Worm (Caenorhabditis elegans): Measurements from ENCODE around the gene ldh-1.

Gene ldh-1

DNA sequence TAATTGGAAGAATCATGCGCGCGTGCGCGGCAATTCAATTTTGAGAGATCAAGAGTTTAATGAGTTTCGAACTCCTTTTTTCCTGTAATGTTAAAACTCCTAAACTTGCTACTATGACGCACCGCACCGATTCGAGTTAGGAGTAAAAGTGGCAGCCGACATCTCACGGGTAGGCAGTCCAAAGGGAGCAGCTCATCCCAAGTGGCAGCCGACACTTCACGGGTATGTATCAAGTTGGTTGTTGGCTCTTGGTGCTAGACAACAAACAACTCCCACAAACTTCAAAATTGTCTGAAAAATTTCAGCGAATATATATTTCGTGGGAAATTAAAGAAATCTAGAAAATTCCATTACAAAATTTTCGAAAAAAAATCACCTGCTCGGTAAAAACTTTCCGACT is 29.2 kb downstream of the ldh-1 start:
- TF ChIP-seq ces-1 (GFP tag; optimal IDR thresholded peaks at IDR 0.05): peak; percentile 71
- TF ChIP-seq M03D4.4 (tag; optimal IDR thresholded peaks at IDR 0.05): no peak

DNA sequence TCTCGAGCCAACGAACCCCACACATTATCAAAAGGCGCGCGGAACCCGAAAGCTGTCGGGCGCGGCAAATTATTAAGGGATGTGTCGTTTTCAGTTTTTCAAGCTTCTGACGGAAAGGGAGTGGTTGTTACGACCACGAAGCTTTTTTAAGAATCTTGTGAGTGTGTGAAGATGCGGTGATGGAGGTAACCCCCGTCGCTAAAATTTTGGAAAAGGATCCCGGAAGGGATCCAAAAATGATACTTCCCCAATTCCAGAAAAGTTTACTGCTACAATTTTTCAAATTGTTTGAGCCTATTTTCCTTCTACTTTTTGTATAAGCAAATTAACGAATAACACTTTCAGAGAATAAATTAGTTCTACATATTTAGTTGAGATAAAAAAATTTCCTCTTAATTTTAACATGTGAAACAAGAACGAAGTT is 32.7 kb downstream of the ldh-1 start:
- TF ChIP-seq snpc-4 (tag; optimal IDR thresholded peaks at IDR 0.05) (no peak), mls-2 (tag; optimal IDR thresholded peaks at IDR 0.05) (no peak), nhr-2 (tag; optimal IDR thresholded peaks at IDR 0.05) (peak; percentile 59), hlh-1 (tag; optimal IDR thresholded peaks at IDR 0.05) (no peak), lin-13 (tag; optimal IDR thresholded peaks at IDR 0.05) (no peak), ces-1 (GFP tag; optimal IDR thresholded peaks at IDR 0.05) (peak; percentile 43), sptf-1 (tag; optimal IDR thresholded peaks at IDR 0.05) (no peak), cnd-1 (tag; optimal IDR thresholded peaks at IDR 0.05) (no peak), flh-1 (GFP tag; optimal IDR thresholded peaks at IDR 0.05) (no peak), sem-2 (GFP tag; optimal IDR thresholded peaks at IDR 0.05) (no peak), M03D4.4 (tag; optimal IDR thresholded peaks at IDR 0.05) (no peak), mep-1 (tag; optimal IDR thresholded peaks at IDR 0.05) (no peak), zip-8 (tag; optimal IDR thresholded peaks at IDR 0.05) (no peak), tbx-8 (GFP tag; optimal IDR thresholded peaks at IDR 0.05) (no peak)

DNA sequence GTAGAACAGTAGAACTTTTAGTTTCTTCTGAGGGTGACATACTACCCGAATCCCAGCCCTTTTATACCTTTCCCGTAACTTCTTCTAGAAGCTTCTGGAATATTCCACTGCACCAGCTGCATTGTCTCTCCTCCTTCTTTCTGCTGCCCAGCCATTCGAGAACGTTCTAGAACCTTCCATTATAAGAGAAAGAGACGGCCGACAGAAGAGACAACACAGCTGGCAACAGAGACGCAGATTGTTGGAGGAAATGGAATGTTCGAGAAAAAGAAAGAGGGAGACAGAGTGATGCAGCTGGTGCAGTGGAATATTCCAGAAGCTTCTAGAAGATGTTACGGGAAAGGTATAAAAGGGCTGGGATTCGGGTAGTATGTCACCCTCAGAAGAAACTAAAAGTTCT is 35.3 kb downstream of the ldh-1 start, which contains the start of the genes F44E5.4 and F44E5.5:
TSS of gene F44E5.4 (minus strand) at position 35 of the 400 bp plus-strand sequence.
TSS of gene F44E5.5 (plus strand) at position 386 of the 400 bp plus-strand sequence.
- TF ChIP-seq sem-2 (GFP tag; optimal IDR thresholded peaks at IDR 0.05) (peak; percentile 59), bed-3 (GFP tag; optimal IDR thresholded peaks at IDR 0.05) (peak; percentile 62), ceh-43 (GFP tag; optimal IDR thresholded peaks at IDR 0.05) (peak; percentile 70), cnd-1 (tag; optimal IDR thresholded peaks at IDR 0.05) (peak; percentile 92), ceh-39 (tag; optimal IDR thresholded peaks at IDR 0.05) (peak; percentile 88), pha-4 (tag; optimal IDR thresholded peaks at IDR 0.05) (peak; percentile 54), hlh-1 (tag; optimal IDR thresholded peaks at IDR 0.05) (peak; percentile 93), blmp-1 (tag; optimal IDR thresholded peaks at IDR 0.05) (peak; percentile 26), unc-62 (GFP tag; optimal IDR thresholded peaks at IDR 0.05) (peak; percentile 71), nhr-237 (tag; optimal IDR thresholded peaks at IDR 0.05) (peak; percentile 83), nhr-2 (tag; optimal IDR thresholded peaks at IDR 0.05) (peak; percentile 73), lin-13 (tag; optimal IDR thresholded peaks at IDR 0.05) (peak; percentile 94), mep-1 (tag; optimal IDR thresholded peaks at IDR 0.05) (peak; percentile 83), ham-2 (GFP tag; optimal IDR thresholded peaks at IDR 0.05) (peak; percentile 19), lsy-2 (tag; optimal IDR thresholded peaks at IDR 0.05) (peak; percentile 47), unc-120 (tag; optimal IDR thresholded peaks at IDR 0.05; ENCODE audit: poor library complexity, severe bottlenecking) (peak; percentile 77), sptf-1 (tag; optimal IDR thresholded peaks at IDR 0.05) (peak; percentile 90), drap-1 (GFP tag; optimal IDR thresholded peaks at IDR 0.05) (peak; percentile 56), elt-3 (tag; optimal IDR thresholded peaks at IDR 0.05) (peak; percentile 24), nhr-12 (tag; optimal IDR thresholded peaks at IDR 0.05) (peak; percentile 21), lin-32 (GFP tag; optimal IDR thresholded peaks at IDR 0.05) (peak; percentile 97), M03D4.4 (tag; optimal IDR thresholded peaks at IDR 0.05) (peak; percentile 60), mab-5 (tag; optimal IDR thresholded peaks at IDR 0.05) (peak; percentile 30), ceh-83 (GFP tag; optimal IDR thresholded peaks at IDR 0.05) (peak; percentile 76), ztf-11 (tag; optimal IDR thresholded peaks at IDR 0.05) (peak; percentile 56), ces-1 (GFP tag; optimal IDR thresholded peaks at IDR 0.05) (peak; percentile 88), tbx-8 (GFP tag; optimal IDR thresholded peaks at IDR 0.05) (peak; percentile 67), mls-2 (tag; optimal IDR thresholded peaks at IDR 0.05) (peak; percentile 93)

DNA sequence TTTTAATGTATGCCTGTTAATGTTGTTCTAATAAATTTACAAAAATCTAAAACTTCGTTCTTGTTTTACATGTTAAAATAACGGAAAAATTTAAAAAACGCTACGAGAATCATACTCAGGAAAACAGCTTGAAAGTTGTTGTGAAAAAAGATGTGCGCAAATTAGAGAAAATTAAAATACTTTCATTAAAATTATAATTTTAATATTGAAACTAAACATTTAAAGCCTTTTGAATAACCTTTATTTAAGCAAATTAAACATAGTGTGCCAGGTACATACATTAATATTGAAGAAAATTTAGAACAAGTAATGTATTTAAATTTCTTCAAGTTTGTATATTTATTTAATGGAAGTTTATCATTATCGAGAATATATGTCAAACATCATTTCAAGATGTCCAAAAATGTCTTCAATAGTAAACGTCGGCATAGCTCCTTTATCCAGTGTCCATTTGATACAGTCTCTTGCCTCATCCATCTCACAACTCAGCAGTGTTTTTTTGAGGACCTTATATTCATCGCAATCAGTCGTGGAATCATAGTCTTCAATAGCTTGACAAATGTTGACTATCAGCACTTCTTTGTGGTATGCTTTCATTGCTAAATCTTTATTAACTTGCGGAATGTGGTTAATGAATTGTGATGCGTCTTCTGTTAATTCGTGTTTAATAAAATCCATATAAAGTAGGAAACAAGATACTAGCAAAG is 38.0 kb downstream of the ldh-1 start:
- TF ChIP-seq ces-1 (GFP tag; optimal IDR thresholded peaks at IDR 0.05): peak; percentile 64
- TF ChIP-seq nhr-2 (tag; optimal IDR thresholded peaks at IDR 0.05): peak; percentile 60
- no peak for TF ChIP-seq unc-120 (tag; optimal IDR thresholded peaks at IDR 0.05; ENCODE audit: poor library complexity, severe bottlenecking)
- no peak for TF ChIP-seq lin-13 (tag; optimal IDR thresholded peaks at IDR 0.05)
- TF ChIP-seq M03D4.4 (tag; optimal IDR thresholded peaks at IDR 0.05): no peak
- TF ChIP-seq lsy-2 (tag; optimal IDR thresholded peaks at IDR 0.05): peak; percentile 10
- TF ChIP-seq elt-3 (tag; optimal IDR thresholded peaks at IDR 0.05): no peak
- TF ChIP-seq pha-4 (tag; optimal IDR thresholded peaks at IDR 0.05): no peak
- TF ChIP-seq snpc-4 (tag; optimal IDR thresholded peaks at IDR 0.05): no peak
